Worm (Caenorhabditis elegans): ENCODE data around the gene C05E4.15.

The C05E4.15 gene

DNA sequence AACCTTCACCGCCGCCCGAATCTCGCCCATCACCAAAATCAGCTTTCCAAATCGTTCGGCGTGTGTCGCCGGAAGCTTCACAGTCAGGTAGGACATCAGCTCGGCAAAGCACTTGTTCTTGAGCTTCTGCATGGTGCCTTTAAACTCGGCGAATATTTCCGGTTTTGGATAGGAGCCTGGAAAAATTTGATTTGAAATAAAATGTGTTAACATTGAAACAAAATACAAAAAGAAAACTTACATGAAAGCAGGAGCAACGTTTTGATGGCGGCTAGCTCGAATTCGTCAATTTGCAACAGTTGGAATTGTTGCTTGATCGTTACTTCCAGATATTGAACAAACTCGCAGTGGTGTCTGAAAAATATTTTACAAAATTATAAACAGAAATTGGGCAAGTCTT lies 41.6 kb upstream of the C05E4.15 start:
- TF ChIP-seq nhr-23 (tag; optimal IDR thresholded peaks at IDR 0.05) (no peak), ztf-4 (tag; optimal IDR thresholded peaks at IDR 0.05) (no peak), nhr-237 (tag; optimal IDR thresholded peaks at IDR 0.05) (no peak), nhr-25 (tag; optimal IDR thresholded peaks at IDR 0.05) (no peak), nhr-11 (tag; optimal IDR thresholded peaks at IDR 0.05) (no peak), nfya-1 (tag; optimal IDR thresholded peaks at IDR 0.05; ENCODE audit: insufficient read depth) (no peak)

DNA sequence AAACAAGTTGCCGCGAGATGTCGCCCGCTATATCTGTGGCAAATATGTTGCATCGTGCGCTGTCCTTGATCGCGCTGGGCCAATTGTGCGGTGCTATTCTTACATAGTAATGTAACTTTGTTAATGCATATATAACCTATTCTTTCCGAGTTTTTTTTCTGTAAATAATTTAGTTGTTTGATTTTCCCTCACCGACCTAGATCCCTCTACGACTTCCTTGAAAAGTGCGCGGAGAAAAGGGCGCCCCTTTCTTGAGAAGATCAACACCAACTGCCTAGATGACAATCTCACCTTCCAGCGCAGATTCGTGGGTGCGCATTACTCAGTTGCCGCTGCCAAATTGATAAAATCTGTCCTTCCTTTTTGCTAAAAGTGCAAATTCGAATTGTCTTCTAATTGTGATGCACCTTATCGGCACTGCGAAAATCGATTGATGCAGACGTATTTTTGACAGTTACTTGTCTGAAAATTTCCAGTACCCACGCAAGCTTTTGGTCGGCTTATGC lies 40.5 kb upstream of the C05E4.15 start:
- TF ChIP-seq nhr-23 (tag; optimal IDR thresholded peaks at IDR 0.05) (peak; percentile 21), nhr-25 (tag; optimal IDR thresholded peaks at IDR 0.05) (peak; percentile 39), elt-1 (tag; optimal IDR thresholded peaks at IDR 0.05) (peak; percentile 84), unc-39 (tag; optimal IDR thresholded peaks at IDR 0.05) (no peak)

DNA sequence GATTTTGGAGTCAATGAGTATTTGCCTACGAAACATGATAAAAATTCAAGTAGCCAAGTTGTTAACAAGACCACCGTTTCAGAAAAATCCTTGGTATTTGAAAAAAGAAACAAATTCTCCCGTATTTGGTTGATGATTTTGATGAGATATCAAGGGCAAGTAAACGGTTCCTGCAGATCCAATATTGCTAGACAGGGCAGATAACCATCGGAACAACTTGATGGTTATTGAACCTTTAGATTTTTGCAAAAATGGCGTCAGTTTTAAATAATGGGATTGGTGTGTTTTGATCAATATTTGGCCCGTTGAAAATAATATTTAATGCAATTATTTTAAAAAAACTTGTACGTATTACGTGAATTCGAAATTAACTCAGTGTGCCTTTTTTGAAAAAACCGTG lies 39.1 kb upstream of the C05E4.15 start:
- TF ChIP-seq elt-1 (tag; optimal IDR thresholded peaks at IDR 0.05) (peak; percentile 52), unc-62 (GFP tag; optimal IDR thresholded peaks at IDR 0.05) (no peak), lin-15B (tag; optimal IDR thresholded peaks at IDR 0.05) (no peak)

DNA sequence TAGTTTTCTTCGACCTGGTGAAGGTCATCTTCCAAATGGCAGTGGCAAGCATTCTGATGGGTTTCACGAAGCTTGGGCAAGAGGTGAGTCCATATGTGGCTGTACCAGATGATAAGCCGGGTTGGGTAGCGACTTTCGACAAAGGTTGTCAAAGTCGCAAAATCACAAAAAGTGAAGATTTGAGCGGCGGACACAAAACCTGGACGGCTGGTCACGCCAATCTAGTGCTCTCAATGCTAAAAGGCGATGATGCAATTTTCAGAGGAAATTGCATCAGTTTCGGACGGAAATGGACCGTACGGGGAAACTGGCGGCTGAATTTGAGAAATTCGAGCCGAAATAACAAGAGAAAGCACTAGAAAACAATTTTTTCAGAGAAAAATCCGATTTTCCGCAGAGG lies 36.1 kb upstream of the C05E4.15 start:
- TF ChIP-seq ztf-4 (tag; optimal IDR thresholded peaks at IDR 0.05) (no peak), ztf-11 (tag; optimal IDR thresholded peaks at IDR 0.05) (no peak), nhr-25 (tag; optimal IDR thresholded peaks at IDR 0.05) (no peak), snpc-4 (tag; optimal IDR thresholded peaks at IDR 0.05) (no peak), sea-2 (GFP tag; optimal IDR thresholded peaks at IDR 0.05) (no peak), nhr-12 (tag; optimal IDR thresholded peaks at IDR 0.05) (no peak)

DNA sequence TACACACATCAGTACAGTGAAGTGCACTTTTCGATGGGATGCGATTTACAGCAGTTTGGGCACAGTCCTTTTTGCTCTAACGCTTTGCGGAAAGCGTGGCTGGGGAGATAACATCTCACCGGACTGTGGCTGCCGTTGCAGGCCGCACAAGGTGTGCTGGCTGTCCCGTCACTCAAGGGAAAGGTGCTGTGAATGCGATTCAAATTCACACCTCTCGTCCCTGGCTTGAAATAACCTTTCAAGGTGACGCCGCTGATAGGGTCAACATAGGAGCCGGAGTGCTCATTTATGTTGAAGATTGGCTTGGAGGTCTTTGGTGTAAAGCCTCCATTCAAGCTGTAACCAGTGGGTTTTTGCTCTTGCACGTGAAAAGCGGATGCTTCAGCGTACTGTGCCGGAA lies 33.0 kb upstream of the C05E4.15 start:
- no peak for TF ChIP-seq ceh-9 (tag; optimal IDR thresholded peaks at IDR 0.05)
- TF ChIP-seq skn-1 (tag; optimal IDR thresholded peaks at IDR 0.05): no peak
- TF ChIP-seq unc-39 (tag; optimal IDR thresholded peaks at IDR 0.05): no peak
- no peak for TF ChIP-seq ztf-4 (tag; optimal IDR thresholded peaks at IDR 0.05)
- TF ChIP-seq fkh-10 (GFP tag; optimal IDR thresholded peaks at IDR 0.05): no peak
- no peak for TF ChIP-seq elt-1 (tag; optimal IDR thresholded peaks at IDR 0.05)
- no peak for TF ChIP-seq pqm-1 (tag; optimal IDR thresholded peaks at IDR 0.05)
- TF ChIP-seq ceh-16 (tag; optimal IDR thresholded peaks at IDR 0.05): no peak
- TF ChIP-seq elt-2 (tag; optimal IDR thresholded peaks at IDR 0.05): no peak
- no peak for TF ChIP-seq egl-5 (tag; optimal IDR thresholded peaks at IDR 0.05)
- no peak for TF ChIP-seq nhr-76 (tag; optimal IDR thresholded peaks at IDR 0.05)
- no peak for TF ChIP-seq nhr-67 (tag; optimal IDR thresholded peaks at IDR 0.05)
- TF ChIP-seq ama-1 (optimal IDR thresholded peaks at IDR 0.05): no peak
- no peak for TF ChIP-seq R02D3.7 (tag; optimal IDR thresholded peaks at IDR 0.05)
- no peak for TF ChIP-seq nhr-12 (tag; optimal IDR thresholded peaks at IDR 0.05)
- TF ChIP-seq nhr-43 (tag; optimal IDR thresholded peaks at IDR 0.05; ENCODE audit: poor library complexity, severe bottlenecking): no peak
- TF ChIP-seq aly-2 (tag; optimal IDR thresholded peaks at IDR 0.05): no peak
- TF ChIP-seq egl-27 (tag; optimal IDR thresholded peaks at IDR 0.05): no peak
- no peak for TF ChIP-seq sea-2 (GFP tag; optimal IDR thresholded peaks at IDR 0.05)
- TF ChIP-seq nhr-28 (tag; optimal IDR thresholded peaks at IDR 0.05): no peak

DNA sequence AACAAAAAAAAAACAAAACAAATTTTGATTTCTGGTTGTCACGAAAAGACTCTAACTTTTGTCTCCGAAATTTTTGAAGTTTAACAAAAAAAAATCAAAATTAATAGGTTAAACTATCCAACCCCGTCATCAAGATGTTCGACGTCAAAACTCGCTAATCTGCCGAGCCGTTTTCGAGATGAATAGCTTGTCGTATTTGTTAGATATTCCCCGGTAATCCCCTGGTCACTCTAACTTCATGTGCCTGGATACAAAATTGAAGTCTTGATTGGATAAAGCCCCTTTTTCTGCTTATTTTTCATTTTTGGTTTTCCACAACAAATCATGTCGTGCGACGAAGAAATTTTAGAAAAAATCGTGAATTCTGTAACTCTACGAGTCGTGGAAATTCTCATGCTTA lies 21.3 kb upstream of the C05E4.15 start, which contains the start of gene srab-16:
srab-16 (plus strand) TSS at position 301 of the 400 bp plus-strand sequence.
- no peak for TF ChIP-seq nhr-237 (tag; optimal IDR thresholded peaks at IDR 0.05)
- TF ChIP-seq ztf-4 (tag; optimal IDR thresholded peaks at IDR 0.05): no peak
- TF ChIP-seq lin-39 (tag; optimal IDR thresholded peaks at IDR 0.05): no peak
- no peak for TF ChIP-seq fos-1 (tag; optimal IDR thresholded peaks at IDR 0.05)
- no peak for TF ChIP-seq elt-1 (tag; optimal IDR thresholded peaks at IDR 0.05)
- TF ChIP-seq mdl-1 (tag; optimal IDR thresholded peaks at IDR 0.05): no peak
- TF ChIP-seq jun-1 (tag; optimal IDR thresholded peaks at IDR 0.05): no peak
- no peak for TF ChIP-seq ceh-82 (tag; optimal IDR thresholded peaks at IDR 0.05)
- no peak for TF ChIP-seq nhr-23 (tag; optimal IDR thresholded peaks at IDR 0.05)
- TF ChIP-seq ceh-9 (tag; optimal IDR thresholded peaks at IDR 0.05): no peak
- TF ChIP-seq nhr-77 (tag; optimal IDR thresholded peaks at IDR 0.05): no peak
- TF ChIP-seq ceh-28 (tag; optimal IDR thresholded peaks at IDR 0.05): no peak
- no peak for TF ChIP-seq nhr-67 (tag; optimal IDR thresholded peaks at IDR 0.05)
- no peak for TF ChIP-seq R02D3.7 (tag; optimal IDR thresholded peaks at IDR 0.05)
- no peak for TF ChIP-seq aly-2 (tag; optimal IDR thresholded peaks at IDR 0.05)
- TF ChIP-seq nhr-43 (tag; optimal IDR thresholded peaks at IDR 0.05; ENCODE audit: poor library complexity, severe bottlenecking): no peak
- no peak for TF ChIP-seq pha-4 (tag; optimal IDR thresholded peaks at IDR 0.05)
- no peak for TF ChIP-seq skn-1 (tag; optimal IDR thresholded peaks at IDR 0.05)
- TF ChIP-seq elt-2 (tag; optimal IDR thresholded peaks at IDR 0.05): no peak
